Worm (Caenorhabditis elegans) whole organism, L1 larva: ENCODE data around the gene ZK632.14.
A peak's percentile ranks its signal among the peaks of the same experiment; 100 is the strongest.

Experiments used
- dpl-1 ChIP-seq, 3 experiments: fragments of 150-350 bp in 2 of 3; sonication (generic microtip) in 1 of 3; optimal IDR thresholded peaks; 2 replicates each; lab custom pipeline; 2014 to 2017; ENCODE audit warnings: missing biosample characterization in 3 of 3, missing genetic modification characterization in 3 of 3, missing genetic modification reagents in 3 of 3
- egl-13 ChIP-seq: sonication (generic microtip); optimal IDR thresholded peaks from 2 replicates; lab custom pipeline; 2016; ENCODE audit warnings: missing genotype, missing genetic modification reagents, missing genetic modification characterization, missing compliant biosample characterization
- lin-14 ChIP-seq: fragments of 200-800 bp; sonication (Bioruptor generic); optimal IDR thresholded peaks from 2 replicates; lab custom pipeline; 2018; ENCODE audit warnings: mild to moderate bottlenecking, missing genetic modification characterization, moderate library complexity, missing compliant biosample characterization
- lsy-2 ChIP-seq, 2 experiments: fragments of 150-350 bp; optimal IDR thresholded peaks; 2 replicates each; lab custom pipeline; 2014; ENCODE audit warnings: missing biosample characterization in 2 of 2, missing genetic modification characterization in 2 of 2
- mef-2 ChIP-seq: fragments of 150-350 bp; optimal IDR thresholded peaks from 2 replicates; lab custom pipeline; 2014; ENCODE audit warnings: missing biosample characterization, missing genetic modification characterization
- nhr-77 ChIP-seq: fragments of 150-350 bp; optimal IDR thresholded peaks from 2 replicates; lab custom pipeline; 2014; ENCODE audit warnings: missing biosample characterization, missing genetic modification characterization
- snpc-4 ChIP-seq: fragments of 150-350 bp; optimal IDR thresholded peaks from 2 replicates; lab custom pipeline; 2014; ENCODE audit warnings: missing biosample characterization, missing genetic modification characterization
- unc-130 ChIP-seq: fragments of 150-350 bp; optimal IDR thresholded peaks from 2 replicates; lab custom pipeline; 2017; ENCODE audit warnings: missing biosample characterization, missing genetic modification characterization, inconsistent platforms
- unc-62 ChIP-seq: fragments of 150-350 bp; optimal IDR thresholded peaks from 2 replicates; lab custom pipeline; 2014; ENCODE audit warnings: missing biosample characterization, missing genetic modification reagents, missing genetic modification characterization
- zag-1 ChIP-seq: fragments of 150-350 bp; optimal IDR thresholded peaks from 2 replicates; lab custom pipeline; 2014; ENCODE audit warnings: missing biosample characterization, missing genetic modification characterization

DNA sequence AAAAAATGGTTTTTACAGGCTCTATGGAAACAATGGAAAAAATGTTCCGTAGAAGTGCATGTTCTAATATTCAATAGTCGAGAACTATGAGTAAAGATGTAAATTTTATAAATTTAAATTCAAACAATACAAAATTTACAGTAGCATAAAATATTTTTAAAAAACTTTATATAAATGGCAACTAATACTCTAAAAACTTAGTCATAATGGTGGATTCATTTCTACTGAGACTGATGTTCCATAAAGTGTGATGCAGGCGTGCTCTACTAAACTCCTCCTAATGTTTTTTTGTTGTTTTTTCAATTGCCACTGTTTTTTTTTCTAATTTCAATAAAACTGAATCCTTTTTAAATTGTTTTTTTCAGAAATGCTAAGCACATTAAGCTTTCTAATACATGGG, 5.1 kb upstream of the ZK632.14 start, which contains the start of gene gtap-2:
- TF ChIP-seq lin-14 (GFP tag; lab: Kevin White, UChicago) (peak; percentile 21), dpl-1 (GFP tag; optimal IDR thresholded peaks at IDR 0.05; lab: Kevin White, UChicago) (peak in 1 of 3 experiments; percentile 37), zag-1 (no peak), unc-62 (GFP tag; lab: Kevin White, UChicago) (no peak), egl-13 (tag; lab: Kevin White, UChicago) (peak; percentile 32), snpc-4 (tag; lab: Kevin White, UChicago) (peak; percentile 34), mef-2 (tag; lab: Kevin White, UChicago) (no peak), lsy-2 (tag; optimal IDR thresholded peaks at IDR 0.05; lab: Kevin White, UChicago) (peak; percentile 44 to 83), unc-130 (no peak), nhr-77 (no peak)
